Worm (Caenorhabditis elegans) whole organism, L1 larva: ENCODE results near the gene F31E8.5.

Source experiments
- ama-1 ChIP-seq: fragments of 150-350 bp; optimal IDR thresholded peaks from 2 replicates; lab custom pipeline; 2014
- ceh-82 ChIP-seq, 3 experiments: fragments of 150-350 bp in 1 of 3; sonication (generic microtip) in 2 of 3; optimal IDR thresholded peaks; 2 replicates each; lab custom pipeline; 2014 to 2017; ENCODE audit warnings: missing biosample characterization in 3 of 3, missing genetic modification characterization in 3 of 3
- dpl-1 ChIP-seq, 3 experiments: fragments of 150-350 bp in 2 of 3; sonication (generic microtip) in 1 of 3; optimal IDR thresholded peaks; 2 replicates each; lab custom pipeline; 2014 to 2017; ENCODE audit warnings: missing biosample characterization in 3 of 3, missing genetic modification characterization in 3 of 3, missing genetic modification reagents in 3 of 3
- efl-1 ChIP-seq, 4 experiments: fragments of 150-350 bp; optimal IDR thresholded peaks in 3 of 4; peaks in 1 of 4; 1 replicate in 1 of 4; 2 replicates in 3 of 4; lab custom pipeline; 2014; ENCODE audit warnings: missing biosample characterization in 2 of 4, missing genetic modification characterization in 2 of 4, missing genetic modification reagents in 2 of 4
- nhr-12 ChIP-seq: sonication (generic microtip); optimal IDR thresholded peaks from 2 replicates; lab custom pipeline; 2017; ENCODE audit warnings: missing biosample characterization, missing genetic modification characterization
- pag-3 ChIP-seq: sonication (generic microtip); optimal IDR thresholded peaks from 2 replicates; lab custom pipeline; 2017; ENCODE audit warnings: missing genetic modification characterization, mild to moderate bottlenecking, missing compliant biosample characterization, antibody characterized with exemption, borderline replicate concordance; ENCODE audit not compliant: insufficient read depth
- unc-130 ChIP-seq: fragments of 150-350 bp; optimal IDR thresholded peaks from 2 replicates; lab custom pipeline; 2017; ENCODE audit warnings: missing biosample characterization, missing genetic modification characterization, inconsistent platforms
- ztf-11 ChIP-seq, 2 experiments: sonication (generic microtip); optimal IDR thresholded peaks; 2 replicates each; lab custom pipeline; 2016 to 2017; ENCODE audit warnings: missing genetic modification characterization in 2 of 2, missing biosample characterization in 1 of 2, missing compliant biosample characterization in 1 of 2

ce11 chrII:6816324-6816723 lies 9.3 kb upstream of the F31E8.5 start:
- no peak for TF ChIP-seq ceh-82 (tag; optimal IDR thresholded peaks at IDR 0.05; lab: Kevin White, UChicago)
- TF ChIP-seq ztf-11 (tag; optimal IDR thresholded peaks at IDR 0.05; lab: Kevin White, UChicago): no peak
- no peak for TF ChIP-seq pag-3
- TF ChIP-seq nhr-12 (tag; lab: Kevin White, UChicago): no peak
- TF ChIP-seq efl-1 (optimal IDR thresholded peaks at IDR 0.05; lab: Kevin White, UChicago): no peak
- TF ChIP-seq efl-1 (GFP tag; optimal IDR thresholded peaks at IDR 0.05 in 1 of 2; lab: Kevin White, UChicago): no peak
- no peak for TF ChIP-seq ama-1 (lab: Kevin White, UChicago)
- TF ChIP-seq unc-130: no peak
- TF ChIP-seq dpl-1 (GFP tag; optimal IDR thresholded peaks at IDR 0.05; lab: Kevin White, UChicago): no peak
